Worm (Caenorhabditis elegans): ENCODE data around the gene Y62E10A.20.
A peak's percentile ranks its signal among the peaks of the same experiment; 100 is the strongest.

The Y62E10A.20 gene

DNA sequence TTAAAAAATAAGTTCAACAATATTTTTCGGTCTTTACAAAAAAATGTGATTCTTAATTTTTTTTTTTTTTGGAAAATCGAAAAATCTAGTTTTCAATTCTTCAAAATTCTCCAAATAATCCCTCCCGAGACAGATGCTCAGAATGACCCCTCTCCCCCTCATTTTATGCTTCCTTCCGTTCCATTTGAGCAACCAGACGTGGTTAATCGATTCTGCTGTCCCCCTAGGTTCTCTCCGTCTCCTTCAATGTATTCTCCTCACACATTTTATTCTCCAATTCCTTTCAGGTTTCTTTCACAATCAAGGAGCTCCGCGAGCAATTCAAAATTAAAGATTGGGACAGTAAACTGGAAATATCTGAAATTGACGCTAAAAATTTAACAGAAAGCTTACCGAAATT lies 11.0 kb downstream of the Y62E10A.20 start:
- TF ChIP-seq ceh-44 (GFP tag; IDR thresholded peaks at IDR 0.05) (no peak), ceh-82 (tag; optimal IDR thresholded peaks at IDR 0.05) (no peak), zip-11 (GFP tag; IDR thresholded peaks at IDR 0.05) (no peak)

ce11 chrIV:13371699-13372098 lies 14.2 kb downstream of the Y62E10A.20 start, which contains the start of gene Y62E10A.6:
Y62E10A.6 (plus strand) TSS chrIV:13371999.
- TF ChIP-seq lin-38 (GFP tag; IDR thresholded peaks at IDR 0.05) (0 out of 2 replicates have a peak, but pooled peaks have one; percentile 13), Y75B8A.6 (GFP tag; IDR thresholded peaks at IDR 0.05) (no peak), F26F4.8 (GFP tag; conservative IDR thresholded peaks at IDR 0.05) (no peak), skn-1 (tag; optimal IDR thresholded peaks at IDR 0.05) (no peak), nhr-6 (tag; optimal IDR thresholded peaks at IDR 0.05) (no peak), Y48G9A.11 (GFP tag; IDR thresholded peaks at IDR 0.05) (0 out of 2 replicates have a peak, but pooled peaks have one; percentile 20), daf-19 (GFP tag; conservative IDR thresholded peaks at IDR 0.05) (no peak), gei-8 (GFP tag; optimal IDR thresholded peaks at IDR 0.05) (no peak), mxl-3 (GFP tag; optimal IDR thresholded peaks at IDR 0.05) (no peak), unc-39 (tag; optimal IDR thresholded peaks at IDR 0.05) (no peak), jun-1 (tag; optimal IDR thresholded peaks at IDR 0.05) (no peak)

DNA sequence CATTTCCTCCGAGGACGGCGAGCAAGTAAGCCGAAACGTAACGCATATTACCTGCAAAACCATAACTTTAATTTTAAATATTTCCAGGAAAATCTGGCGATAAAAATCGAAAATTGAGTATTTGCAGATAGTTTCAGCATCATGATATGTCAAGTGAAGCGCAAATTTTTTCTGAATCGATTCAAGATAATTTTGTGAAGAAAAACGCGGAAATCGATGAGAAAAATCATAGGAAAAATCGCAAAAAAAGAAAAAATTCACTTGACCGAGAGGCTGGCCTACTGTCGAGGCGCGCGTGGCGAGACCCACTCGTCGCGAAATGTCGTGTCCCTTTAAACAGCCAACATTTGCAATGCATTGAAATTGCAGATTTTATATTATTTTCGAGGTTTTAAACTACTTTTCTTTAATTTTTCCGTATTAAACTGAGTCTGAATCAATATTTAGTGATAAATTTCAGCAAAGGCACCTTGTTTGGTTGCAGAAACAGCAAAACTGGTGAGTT lies 15.6 kb downstream of the Y62E10A.20 start, which contains the start of the genes rla-2, popl-7 and Y62E10A.24:
Gene rla-2 (minus strand): TSS at position 51 of the 505 bp plus-strand sequence.
Gene popl-7 (plus strand): TSS at position 455 of the 505 bp plus-strand sequence.
Gene Y62E10A.24 (plus strand): TSS at position 476 of the 505 bp plus-strand sequence.
- TF ChIP-seq mes-2 (tag; optimal IDR thresholded peaks at IDR 0.05; ENCODE audit: poor library complexity, severe bottlenecking), result peak; percentile 58
- peak; percentile 44 for TF ChIP-seq dpl-1 (GFP tag; optimal IDR thresholded peaks at IDR 0.05)
- TF ChIP-seq duxl-1 (tag; optimal IDR thresholded peaks at IDR 0.05; ENCODE audit: poor library complexity), result no peak
- peak; percentile 16 for TF ChIP-seq nhr-77 (tag; optimal IDR thresholded peaks at IDR 0.05)
- peak; percentile 40 for TF ChIP-seq ztf-7 (tag; optimal IDR thresholded peaks at IDR 0.05)
- TF ChIP-seq lsy-2 (tag; optimal IDR thresholded peaks at IDR 0.05), result peak in 1 of 2 experiments; percentile 75
- peak; percentile 3 for TF ChIP-seq mep-1 (tag; optimal IDR thresholded peaks at IDR 0.05)
- no peak for TF ChIP-seq rbr-2 (tag; optimal IDR thresholded peaks at IDR 0.05)
- peak; percentile 28 for TF ChIP-seq hlh-30 (tag; optimal IDR thresholded peaks at IDR 0.05; ENCODE audit: insufficient read depth)
- no peak for TF ChIP-seq daf-12 (tag; optimal IDR thresholded peaks at IDR 0.05)
- peak; percentile 39; the same call in 1 of the 2 replicates for TF ChIP-seq lin-38 (GFP tag; IDR thresholded peaks at IDR 0.05)

ce11 chrIV:13369120-13369842 lies 16.6 kb downstream of the Y62E10A.20 start, which contains the start of gene agt-1:
agt-1 (minus strand) TSS chrIV:13369412.
- TF ChIP-seq nhr-42 (GFP tag; IDR thresholded peaks at IDR 0.05) (no peak), madf-5 (GFP tag; IDR thresholded peaks at IDR 0.05) (no peak), aha-1 (tag) (peak; percentile 28), hif-1 (tag; optimal IDR thresholded peaks at IDR 0.05) (no peak), vab-7 (GFP tag; IDR thresholded peaks at IDR 0.05) (no peak), lim-7 (GFP tag; IDR thresholded peaks at IDR 0.05) (no peak), dmd-8 (GFP tag; IDR thresholded peaks at IDR 0.05) (0 out of 2 replicates have a peak, but pooled peaks have one; percentile 19), nhr-41 (GFP tag; IDR thresholded peaks at IDR 0.05) (no peak), mep-1 (tag; optimal IDR thresholded peaks at IDR 0.05) (no peak), ceh-32 (tag; optimal IDR thresholded peaks at IDR 0.05; ENCODE audit: poor library complexity) (no peak), nhr-237 (tag; optimal IDR thresholded peaks at IDR 0.05) (no peak), nhr-102 (tag; optimal IDR thresholded peaks at IDR 0.05) (peak; percentile 4), nhr-76 (tag; optimal IDR thresholded peaks at IDR 0.05) (no peak), arid-1 (GFP tag; conservative IDR thresholded peaks at IDR 0.05) (peak; percentile 50; the same call in 1 of the 2 replicates), F49E8.2 (tag; optimal IDR thresholded peaks at IDR 0.05; ENCODE audit: borderline replicate concordance) (peak; percentile 38), nhr-6 (tag; optimal IDR thresholded peaks at IDR 0.05) (no peak), ceh-82 (tag; optimal IDR thresholded peaks at IDR 0.05) (no peak), Y48G9A.11 (GFP tag; IDR thresholded peaks at IDR 0.05) (0 out of 2 replicates have a peak, but pooled peaks have one; percentile 17), T26A8.4 (GFP tag; IDR thresholded peaks at IDR 0.05) (no peak), snpc-1.2 (GFP tag; IDR thresholded peaks at IDR 0.05) (peak; percentile 60), lin-29 (GFP tag; IDR thresholded peaks at IDR 0.05) (no peak), set-16 (GFP tag; IDR thresholded peaks at IDR 0.05) (peak; percentile 95), F10B5.3 (tag; optimal IDR thresholded peaks at IDR 0.05) (no peak), ctbp-1 (GFP tag; IDR thresholded peaks at IDR 0.05) (0 out of 2 replicates have a peak, but pooled peaks have one; percentile 47)

Data from whole organism, L4 larva.